Fruit fly (Drosophila melanogaster) whole organism, embryonic: ENCODE measurements around the gene Hex-t2.
A peak's percentile ranks its signal among the peaks of the same experiment; 100 is the strongest.

ENCODE experiments used
- ATbp ChIP-seq: fragments of 200-800 bp; sonication (Bioruptor generic); optimal IDR thresholded peaks from 2 replicates; lab custom pipeline; 2017; ENCODE audit warnings: missing biosample characterization, mild to moderate bottlenecking, missing genetic modification characterization, missing genetic modification reagents
- Atf6 ChIP-seq: fragments of 200-800 bp; sonication (Bioruptor generic); IDR thresholded peaks from 2 replicates; pipeline ENCODE4 v1.3.6; 2022; ENCODE audit warnings: missing biosample characterization, missing genetic modification characterization
- BtbVII ChIP-seq: fragments of 200-800 bp; sonication (Bioruptor generic); optimal IDR thresholded peaks from 3 replicates; lab custom pipeline; 2017; ENCODE audit warnings: missing biosample characterization, mild to moderate bottlenecking, missing genetic modification characterization
- CG10565 ChIP-seq: fragments of 200-800 bp; sonication (Bioruptor generic); optimal IDR thresholded peaks from 3 replicates; lab custom pipeline; 2016; ENCODE audit warnings: missing biosample characterization, mild to moderate bottlenecking, missing genetic modification characterization
- CG11696 ChIP-seq: fragments of 200-800 bp; sonication (Bioruptor generic); IDR thresholded peaks from 2 replicates; pipeline ENCODE4 v1.3.6; 2022; ENCODE audit warnings: missing biosample characterization, missing genetic modification characterization
- CG15011 ChIP-seq: fragments of 200-800 bp; sonication (Bioruptor generic); optimal IDR thresholded peaks from 3 replicates; lab custom pipeline; 2018; ENCODE audit warnings: missing biosample characterization, mild to moderate bottlenecking, missing genetic modification characterization
- CG15479 ChIP-seq: fragments of 200-800 bp; sonication (Bioruptor generic); optimal IDR thresholded peaks from 3 replicates; lab custom pipeline; 2019; ENCODE audit warnings: missing biosample characterization, mild to moderate bottlenecking, missing genetic modification characterization, moderate library complexity
- CG16813 ChIP-seq: fragments of 200-800 bp; sonication (Bioruptor generic); IDR thresholded peaks from 3 replicates; pipeline ENCODE4 v1.3.6; 2022; ENCODE audit warnings: missing biosample characterization, missing genetic modification characterization; ENCODE audit not compliant: partially characterized antibody
- CG1792 ChIP-seq: fragments of 200-800 bp; sonication (Bioruptor generic); optimal IDR thresholded peaks from 2 replicates; lab custom pipeline; 2016; ENCODE audit warnings: missing biosample characterization, missing genetic modification characterization
- CG2129 ChIP-seq: fragments of 200-800 bp; sonication (Bioruptor generic); IDR thresholded peaks from 2 replicates; pipeline ENCODE4 v1.3.6; 2022; ENCODE audit warnings: missing biosample characterization, missing genetic modification characterization; ENCODE audit not compliant: partially characterized antibody
- CG2889 ChIP-seq: fragments of 200-800 bp; sonication (Bioruptor generic); IDR thresholded peaks from 3 replicates; pipeline ENCODE4 v1.3.6; 2022; ENCODE audit warnings: missing biosample characterization, missing genetic modification characterization
- CG30020 ChIP-seq: fragments of 200-800 bp; optimal IDR thresholded peaks from 2 replicates; lab custom pipeline; 2019; ENCODE audit warnings: missing biosample characterization, mild to moderate bottlenecking, missing genetic modification characterization, moderate library complexity
- CG34422 ChIP-seq: fragments of 200-800 bp; sonication (Bioruptor generic); IDR thresholded peaks from 3 replicates; pipeline ENCODE4 v1.3.6; 2022; ENCODE audit warnings: missing biosample characterization, missing genetic modification characterization
- CG43689 ChIP-seq: fragments of 200-800 bp; sonication (Bioruptor generic); IDR thresholded peaks from 2 replicates; pipeline ENCODE4 v1.3.6; 2022; ENCODE audit warnings: missing biosample characterization, missing genetic modification characterization
- CG6175 ChIP-seq: fragments of 200-800 bp; sonication (Bioruptor generic); IDR thresholded peaks from 3 replicates; pipeline ENCODE4 v1.3.6; 2022; ENCODE audit warnings: missing biosample characterization, missing genetic modification characterization
- CG7372 ChIP-seq: fragments of 200-800 bp; sonication (Bioruptor generic); IDR thresholded peaks from 2 replicates; pipeline ENCODE4 v1.3.6; 2022; ENCODE audit warnings: missing biosample characterization, missing genetic modification characterization
- CG7928 ChIP-seq: fragments of 200-800 bp; sonication (Bioruptor generic); optimal IDR thresholded peaks from 2 replicates; lab custom pipeline; 2017; ENCODE audit warnings: missing biosample characterization, mild to moderate bottlenecking, missing genetic modification characterization
- CG8089 ChIP-seq: fragments of 200-800 bp; sonication (Bioruptor generic); optimal IDR thresholded peaks from 3 replicates; lab custom pipeline; 2016; ENCODE audit warnings: missing biosample characterization, missing genetic modification characterization
- CG9727 ChIP-seq: fragments of 200-800 bp; sonication (Bioruptor generic); optimal IDR thresholded peaks from 3 replicates; lab custom pipeline; 2017; ENCODE audit warnings: missing biosample characterization, mild to moderate bottlenecking, missing genetic modification characterization
- Dad ChIP-seq: fragments of 200-800 bp; sonication (Bioruptor generic); optimal IDR thresholded peaks from 3 replicates; lab custom pipeline; 2016; ENCODE audit warnings: missing biosample characterization, missing genetic modification characterization
- Drgx ChIP-seq: fragments of 200-800 bp; sonication (Bioruptor generic); IDR thresholded peaks from 2 replicates; pipeline ENCODE4 v1.3.6; 2022; ENCODE audit warnings: missing biosample characterization, missing genetic modification characterization
- Eip74EF ChIP-seq, 2 experiments: fragments of 200-800 bp in 1 of 2; fragments of >200 bp in 1 of 2; sonication (Bioruptor generic) in 1 of 2; optimal IDR thresholded peaks; 2 replicates each; lab custom pipeline; 2017 to 2019; ENCODE audit warnings: missing biosample characterization in 2 of 2, missing genetic modification characterization in 2 of 2, mild to moderate bottlenecking in 1 of 2, moderate library complexity in 1 of 2
- Ets65A ChIP-seq: fragments of 200-800 bp; sonication (Bioruptor generic); peaks from one replicate; lab custom pipeline; 2016; ENCODE audit warnings: missing biosample characterization, missing genetic modification characterization
- GATAe ChIP-seq: fragments of 200-800 bp; sonication (Bioruptor generic); conservative IDR thresholded peaks from 2 replicates; pipeline ENCODE4 v1.3.6; 2022; ENCODE audit warnings: missing biosample characterization, missing genetic modification characterization
- Hr39 ChIP-seq: fragments of >200 bp; optimal IDR thresholded peaks from 2 replicates; lab custom pipeline; 2017
- Hr51 ChIP-seq, 2 experiments: fragments of 200-800 bp; sonication (Bioruptor generic); optimal IDR thresholded peaks; 2 replicates in 1 of 2; 3 replicates in 1 of 2; lab custom pipeline; 2016 to 2018; ENCODE audit warnings: missing biosample characterization in 2 of 2, missing genetic modification characterization in 2 of 2, mild to moderate bottlenecking in 1 of 2, moderate library complexity in 1 of 2
- Hsf ChIP-seq: fragments of 200-800 bp; sonication (Bioruptor generic); optimal IDR thresholded peaks from 3 replicates; lab custom pipeline; 2016; ENCODE audit warnings: missing biosample characterization, missing genetic modification characterization
- Kr ChIP-seq: fragments of 200-800 bp; sonication (Bioruptor generic); optimal IDR thresholded peaks from 2 replicates; lab custom pipeline; 2017; ENCODE audit warnings: missing biosample characterization, mild to moderate bottlenecking, missing genetic modification characterization
- Mrtf ChIP-seq: fragments of 200-800 bp; sonication (Bioruptor generic); IDR thresholded peaks from 3 replicates; pipeline ENCODE4 v1.3.6; 2022; ENCODE audit warnings: missing biosample characterization, missing genetic modification characterization
- Neu2 ChIP-seq: fragments of 200-800 bp; sonication (Bioruptor generic); optimal IDR thresholded peaks from 3 replicates; lab custom pipeline; 2016; ENCODE audit warnings: missing biosample characterization, missing genetic modification characterization, borderline replicate concordance
- PHDP ChIP-seq: fragments of 200-800 bp; sonication (Bioruptor generic); optimal IDR thresholded peaks from 3 replicates; lab custom pipeline; 2018; ENCODE audit warnings: missing biosample characterization, mild to moderate bottlenecking, missing genetic modification characterization, moderate library complexity
- Rfx ChIP-seq: fragments of 200-800 bp; sonication (Bioruptor generic); IDR thresholded peaks from 2 replicates; pipeline ENCODE4 v1.3.6; 2022; ENCODE audit warnings: missing biosample characterization, missing genetic modification characterization
- Ssrp ChIP-seq: fragments of 200-800 bp; sonication (Bioruptor generic); optimal IDR thresholded peaks from 2 replicates; lab custom pipeline; 2018; ENCODE audit warnings: missing biosample characterization, mild to moderate bottlenecking, missing genetic modification characterization, moderate library complexity
- TFAM ChIP-seq: fragments of 200-800 bp; sonication (Bioruptor generic); optimal IDR thresholded peaks from 2 replicates; lab custom pipeline; 2017; ENCODE audit warnings: missing biosample characterization, missing genetic modification characterization, inconsistent platforms
- Tbp ChIP-seq: fragments of >200 bp; optimal IDR thresholded peaks from 2 replicates; lab custom pipeline; 2018; ENCODE audit warnings: missing biosample characterization, missing genetic modification characterization
- aop ChIP-seq: fragments of 200-800 bp; sonication (Bioruptor generic); IDR thresholded peaks from 2 replicates; pipeline ENCODE4 v1.3.6; 2022; ENCODE audit warnings: missing biosample characterization, missing genetic modification characterization
- ato ChIP-seq: fragments of 200-800 bp; sonication (Bioruptor generic); IDR thresholded peaks from 2 replicates; pipeline ENCODE4 v1.3.6; 2022; ENCODE audit warnings: missing biosample characterization, missing genetic modification characterization; ENCODE audit not compliant: partially characterized antibody
- bsh ChIP-seq, 2 experiments: fragments of 200-800 bp; sonication (Bioruptor generic); optimal IDR thresholded peaks; 2 replicates each; lab custom pipeline; 2017 to 2018; ENCODE audit warnings: mild to moderate bottlenecking in 2 of 2, missing biosample characterization in 2 of 2, missing genetic modification characterization in 2 of 2, moderate library complexity in 1 of 2
- cad ChIP-seq: fragments of >200 bp; optimal IDR thresholded peaks from 2 replicates; lab custom pipeline; 2017; ENCODE audit warnings: missing biosample characterization, missing genetic modification characterization
- cas ChIP-seq: fragments of 200-800 bp; sonication (Bioruptor generic); IDR thresholded peaks from 2 replicates; pipeline ENCODE4 v1.3.6; 2022; ENCODE audit warnings: missing biosample characterization, missing genetic modification characterization
- gcm2 ChIP-seq: fragments of 200-800 bp; sonication (Bioruptor generic); optimal IDR thresholded peaks from 2 replicates; lab custom pipeline; 2016; ENCODE audit warnings: missing biosample characterization, missing genetic modification characterization
- ken ChIP-seq: fragments of 200-800 bp; sonication (Bioruptor generic); IDR thresholded peaks from 3 replicates; pipeline ENCODE4 v1.3.6; 2022; ENCODE audit warnings: missing biosample characterization, missing genetic modification characterization
- kni ChIP-seq: fragments of 200-800 bp; sonication (Bioruptor generic); optimal IDR thresholded peaks from 3 replicates; lab custom pipeline; 2017; ENCODE audit warnings: mild to moderate bottlenecking, missing biosample characterization, missing genetic modification reagents, missing genetic modification characterization
- lbe ChIP-seq: fragments of 200-800 bp; sonication (Bioruptor generic); optimal IDR thresholded peaks from 2 replicates; lab custom pipeline; 2016; ENCODE audit warnings: missing biosample characterization, mild to moderate bottlenecking, missing genetic modification characterization
- lmd ChIP-seq: fragments of 200-800 bp; sonication (Bioruptor generic); IDR thresholded peaks from 2 replicates; pipeline ENCODE4 v1.3.6; 2022; ENCODE audit warnings: missing biosample characterization, missing genetic modification characterization
- lov ChIP-seq, 2 experiments: fragments of 200-800 bp in 1 of 2; fragments of >200 bp in 1 of 2; sonication (Bioruptor generic) in 1 of 2; IDR thresholded peaks in 1 of 2; optimal IDR thresholded peaks in 1 of 2; 2 replicates in 1 of 2; 3 replicates in 1 of 2; pipeline versions ENCODE4 v1.3.6 to Lab custom; 2017 to 2022; ENCODE audit warnings: missing biosample characterization in 1 of 2, missing genetic modification characterization in 1 of 2
- mam ChIP-seq: fragments of 200-800 bp; sonication (Bioruptor generic); optimal IDR thresholded peaks from 3 replicates; lab custom pipeline; 2016; ENCODE audit warnings: missing biosample characterization, missing genetic modification characterization
- nom ChIP-seq: fragments of 200-800 bp; sonication (Bioruptor generic); optimal IDR thresholded peaks from 2 replicates; lab custom pipeline; 2017; ENCODE audit warnings: missing biosample characterization, missing genetic modification characterization, mild to moderate bottlenecking, moderate library complexity, missing genetic modification reagents
- onecut ChIP-seq: fragments of 200-800 bp; sonication (Bioruptor generic); IDR thresholded peaks from 2 replicates; pipeline ENCODE4 v1.3.6; 2022; ENCODE audit warnings: missing biosample characterization, missing genetic modification characterization
- sd ChIP-seq: fragments of 200-800 bp; sonication (Bioruptor generic); optimal IDR thresholded peaks from 3 replicates; lab custom pipeline; 2018; ENCODE audit warnings: missing biosample characterization, mild to moderate bottlenecking, missing genetic modification characterization, moderate library complexity
- unpg ChIP-seq: fragments of 200-800 bp; sonication (Bioruptor generic); optimal IDR thresholded peaks from 3 replicates; lab custom pipeline; 2018; ENCODE audit warnings: missing biosample characterization, mild to moderate bottlenecking, missing genetic modification characterization, moderate library complexity

Hex-t2 gene

dm6 chr3R:26463558-26463957 lies 13.1 kb downstream of the Hex-t2 start:
- TF ChIP-seq Ssrp (tag; lab: Kevin White, UChicago) = no peak
- TF ChIP-seq ATbp = no peak
- TF ChIP-seq lmd (GFP tag; lab: Robert Waterston, UW) = no peak
- TF ChIP-seq CG6175 = no peak
- TF ChIP-seq Atf6 = no peak
- TF ChIP-seq cas = no peak
- no peak for TF ChIP-seq CG15479 (GFP tag; lab: Kevin White, UChicago)

- no peak for TF ChIP-seq Hr51 (GFP tag; optimal IDR thresholded peaks at IDR 0.05; lab: Kevin White, UChicago)
- TF ChIP-seq gcm2 (GFP tag; lab: Kevin White, UChicago) = no peak
- TF ChIP-seq BtbVII (GFP tag; lab: Kevin White, UChicago) = no peak
- TF ChIP-seq lbe (GFP tag; lab: Kevin White, UChicago) = no peak
- no peak for TF ChIP-seq CG43689
- TF ChIP-seq ato (GFP tag; lab: Robert Waterston, UW) = no peak
- no peak for TF ChIP-seq sd
- TF ChIP-seq CG1792 (GFP tag; lab: Kevin White, UChicago) = no peak
- TF ChIP-seq Dad (GFP tag; lab: Kevin White, UChicago) = no peak
- TF ChIP-seq Ets65A (GFP tag; lab: Kevin White, UChicago) = peak; percentile 41
- no peak for TF ChIP-seq Mrtf
- no peak for TF ChIP-seq ken
- no peak for TF ChIP-seq CG10565 (GFP tag; lab: Kevin White, UChicago)
- no peak for TF ChIP-seq Hsf (GFP tag; lab: Kevin White, UChicago)
- no peak for TF ChIP-seq CG2129
- TF ChIP-seq Rfx (GFP tag; lab: Robert Waterston, UW) = no peak
- no peak for TF ChIP-seq CG30020 (tag; lab: Kevin White, UChicago)
- no peak for TF ChIP-seq unpg (GFP tag; lab: Kevin White, UChicago)
- TF ChIP-seq CG16813 (GFP tag; lab: Robert Waterston, UW) = no peak
- TF ChIP-seq CG7372 (GFP tag; lab: Robert Waterston, UW) = peak; percentile 41; the same call in 1 of the 2 replicates
- no peak for TF ChIP-seq Kr (GFP tag; lab: Kevin White, UChicago)
- TF ChIP-seq lov (optimal IDR thresholded peaks at IDR 0.05; lab: Kevin White, UChicago) = no peak
- TF ChIP-seq lov (GFP tag; IDR thresholded peaks at IDR 0.05; lab: Robert Waterston, UW) = no peak
- TF ChIP-seq Tbp (GFP tag; lab: Kevin White, UChicago) = no peak
- TF ChIP-seq Drgx (GFP tag; lab: Robert Waterston, UW) = peak; percentile 25; the same call in 1 of the 2 replicates
- TF ChIP-seq aop (GFP tag; lab: Robert Waterston, UW) = no peak
- no peak for TF ChIP-seq kni (GFP tag; lab: Kevin White, UChicago)
- TF ChIP-seq cad (GFP tag; lab: Kevin White, UChicago) = no peak
- TF ChIP-seq mam (GFP tag; lab: Kevin White, UChicago) = no peak
- TF ChIP-seq GATAe = no peak
- TF ChIP-seq CG2889 (GFP tag; lab: Robert Waterston, UW) = no peak
- TF ChIP-seq onecut (GFP tag; lab: Robert Waterston, UW) = no peak
- TF ChIP-seq CG34422 (GFP tag; lab: Robert Waterston, UW) = no peak
- TF ChIP-seq Neu2 (GFP tag; lab: Kevin White, UChicago) = no peak
- no peak for TF ChIP-seq CG9727
- no peak for TF ChIP-seq PHDP (tag; lab: Kevin White, UChicago)
- peak; percentile 82 for TF ChIP-seq nom
- TF ChIP-seq CG7928 (GFP tag; lab: Kevin White, UChicago) = no peak
- TF ChIP-seq Hr39 (lab: Kevin White, UChicago) = no peak
- no peak for TF ChIP-seq CG15011 (GFP tag; lab: Kevin White, UChicago)
- TF ChIP-seq CG8089 (GFP tag; lab: Kevin White, UChicago) = no peak
- TF ChIP-seq TFAM (GFP tag; lab: Kevin White, UChicago) = no peak
- TF ChIP-seq CG11696 (GFP tag; lab: Robert Waterston, UW) = no peak
- TF ChIP-seq bsh (GFP tag; optimal IDR thresholded peaks at IDR 0.05; lab: Kevin White, UChicago) = peak in 1 of 2 experiments; percentile 29
- no peak for TF ChIP-seq Eip74EF (GFP tag; optimal IDR thresholded peaks at IDR 0.05; lab: Kevin White, UChicago)
- TF ChIP-seq, all 482 proteins: peak for 5
These were observed 13.9 kb downstream of the Hex-t2 start for dm6 chr3R:26464370-26464769.
